Worm (Caenorhabditis elegans): Measurements from ENCODE around the gene F59A7.2.

Gene F59A7.2

ce11 chrV:2053509-2053908 is 37.2 kb upstream of the F59A7.2 start, which contains the start of gene comt-5:
comt-5 (minus strand) TSS chrV:2053609.
- no peak for TF ChIP-seq nhr-43 (tag; optimal IDR thresholded peaks at IDR 0.05; ENCODE audit: poor library complexity, severe bottlenecking)
- no peak for TF ChIP-seq fos-1 (tag; optimal IDR thresholded peaks at IDR 0.05)
- no peak for TF ChIP-seq daf-12 (tag; optimal IDR thresholded peaks at IDR 0.05)
- TF ChIP-seq tbx-2 (tag; optimal IDR thresholded peaks at IDR 0.05) = no peak
- TF ChIP-seq ceh-16 (tag; optimal IDR thresholded peaks at IDR 0.05) = no peak
- TF ChIP-seq egl-27 (tag; optimal IDR thresholded peaks at IDR 0.05) = no peak
- TF ChIP-seq R02D3.7 (tag; optimal IDR thresholded peaks at IDR 0.05) = no peak
- TF ChIP-seq nhr-11 (tag; optimal IDR thresholded peaks at IDR 0.05) = no peak
- no peak for TF ChIP-seq elt-2 (tag; optimal IDR thresholded peaks at IDR 0.05)
- TF ChIP-seq unc-62 (GFP tag; optimal IDR thresholded peaks at IDR 0.05) = no peak
- no peak for TF ChIP-seq skn-1 (tag; optimal IDR thresholded peaks at IDR 0.05)
- no peak for TF ChIP-seq hmg-11 (tag; optimal IDR thresholded peaks at IDR 0.05)
- TF ChIP-seq nhr-25 (tag; optimal IDR thresholded peaks at IDR 0.05) = no peak
- TF ChIP-seq zag-1 (tag; optimal IDR thresholded peaks at IDR 0.05) = no peak
- no peak for TF ChIP-seq lin-39 (tag; optimal IDR thresholded peaks at IDR 0.05)
- no peak for TF ChIP-seq nhr-23 (tag; optimal IDR thresholded peaks at IDR 0.05)
- TF ChIP-seq ztf-11 (tag; optimal IDR thresholded peaks at IDR 0.05) = no peak
- no peak for TF ChIP-seq aly-2 (tag; optimal IDR thresholded peaks at IDR 0.05)
- TF ChIP-seq ztf-4 (tag; optimal IDR thresholded peaks at IDR 0.05) = no peak
- TF ChIP-seq jun-1 (tag; optimal IDR thresholded peaks at IDR 0.05) = no peak

- TF ChIP-seq elt-1 (tag; optimal IDR thresholded peaks at IDR 0.05) (no peak), ama-1 (optimal IDR thresholded peaks at IDR 0.05) (no peak), nhr-77 (tag; optimal IDR thresholded peaks at IDR 0.05) (no peak), egl-5 (tag; optimal IDR thresholded peaks at IDR 0.05) (no peak), snpc-4 (tag; optimal IDR thresholded peaks at IDR 0.05) (no peak), skn-1 (tag; optimal IDR thresholded peaks at IDR 0.05) (no peak), nhr-76 (tag; optimal IDR thresholded peaks at IDR 0.05) (no peak), mdl-1 (tag; optimal IDR thresholded peaks at IDR 0.05) (no peak), pqm-1 (tag; optimal IDR thresholded peaks at IDR 0.05) (no peak), nhr-43 (tag; optimal IDR thresholded peaks at IDR 0.05; ENCODE audit: poor library complexity, severe bottlenecking) (no peak), elt-3 (tag; optimal IDR thresholded peaks at IDR 0.05) (no peak), ceh-16 (tag; optimal IDR thresholded peaks at IDR 0.05) (no peak), unc-62 (GFP tag; optimal IDR thresholded peaks at IDR 0.05) (no peak), daf-12 (tag; optimal IDR thresholded peaks at IDR 0.05) (no peak), lin-15B (tag; optimal IDR thresholded peaks at IDR 0.05) (no peak), nfya-1 (tag; optimal IDR thresholded peaks at IDR 0.05; ENCODE audit: insufficient read depth) (no peak), jun-1 (tag; optimal IDR thresholded peaks at IDR 0.05) (no peak), eor-1 (tag; optimal IDR thresholded peaks at IDR 0.05) (no peak)
Observed at ce11 chrV:2051507-2051906, 35.2 kb upstream of the F59A7.2 start, which contains the start of gene Y40B10A.11. Y40B10A.11 (minus strand) TSS chrV:2051607.

ce11 chrV:2050790-2051189 is 34.5 kb upstream of the F59A7.2 start:
- TF ChIP-seq tbx-2 (tag; optimal IDR thresholded peaks at IDR 0.05) (no peak), nhr-11 (tag; optimal IDR thresholded peaks at IDR 0.05) (no peak), aly-2 (tag; optimal IDR thresholded peaks at IDR 0.05) (no peak), hmg-11 (tag; optimal IDR thresholded peaks at IDR 0.05) (no peak), zag-1 (tag; optimal IDR thresholded peaks at IDR 0.05) (no peak), ceh-28 (tag; optimal IDR thresholded peaks at IDR 0.05) (no peak), unc-62 (GFP tag; optimal IDR thresholded peaks at IDR 0.05) (no peak), ztf-11 (tag; optimal IDR thresholded peaks at IDR 0.05) (no peak), ceh-16 (tag; optimal IDR thresholded peaks at IDR 0.05) (no peak), ztf-4 (tag; optimal IDR thresholded peaks at IDR 0.05) (no peak), eor-1 (tag; optimal IDR thresholded peaks at IDR 0.05) (no peak), lin-39 (tag; optimal IDR thresholded peaks at IDR 0.05) (no peak), pqm-1 (tag; optimal IDR thresholded peaks at IDR 0.05) (no peak), ZK546.5 (tag; optimal IDR thresholded peaks at IDR 0.05) (no peak), unc-39 (tag; optimal IDR thresholded peaks at IDR 0.05) (no peak), elt-1 (tag; optimal IDR thresholded peaks at IDR 0.05) (no peak)

DNA sequence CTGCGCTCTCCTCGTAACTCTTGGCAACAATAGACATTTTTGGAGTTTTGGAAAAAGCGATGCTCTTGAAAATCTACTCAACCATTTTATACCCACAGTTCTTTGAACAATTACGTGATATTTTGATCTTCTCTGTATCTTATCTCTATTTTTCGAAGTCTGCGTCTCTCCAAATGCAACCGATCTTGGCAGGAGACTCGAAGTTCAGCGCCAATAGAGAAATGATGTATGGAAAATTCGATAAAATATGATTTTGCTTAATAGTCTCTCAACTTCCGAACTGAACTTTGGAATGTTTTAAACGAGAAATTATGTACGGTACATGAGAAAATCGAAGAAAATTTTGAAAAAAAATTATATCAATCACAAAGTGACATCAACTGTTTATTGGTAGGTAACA is 33.8 kb upstream of the F59A7.2 start, which contains the start of gene comt-4:
Gene comt-4, minus strand, starts transcription at position 50 of the 400 bp plus-strand sequence.
- TF ChIP-seq sea-2 (GFP tag; optimal IDR thresholded peaks at IDR 0.05) (no peak), elt-2 (tag; optimal IDR thresholded peaks at IDR 0.05) (peak; percentile 51), pqm-1 (tag; optimal IDR thresholded peaks at IDR 0.05) (peak; percentile 60), ceh-82 (tag; optimal IDR thresholded peaks at IDR 0.05) (no peak)

Measured in whole organism, L3 larva.